Worm (Caenorhabditis elegans): Measurements from ENCODE around the gene K03A11.1.

ce11 chrX:13014341-13014740 lies 37.2 kb upstream of the K03A11.1 start:
- TF ChIP-seq lsy-2 (tag; optimal IDR thresholded peaks at IDR 0.05) (no peak), elt-3 (tag; optimal IDR thresholded peaks at IDR 0.05) (no peak), nhr-12 (tag; optimal IDR thresholded peaks at IDR 0.05) (no peak), ztf-11 (tag; optimal IDR thresholded peaks at IDR 0.05) (no peak), nhr-28 (tag; optimal IDR thresholded peaks at IDR 0.05) (no peak), ces-1 (GFP tag; optimal IDR thresholded peaks at IDR 0.05) (no peak)
